Worm (Caenorhabditis elegans): ENCODE results near the gene nhr-35.

DNA sequence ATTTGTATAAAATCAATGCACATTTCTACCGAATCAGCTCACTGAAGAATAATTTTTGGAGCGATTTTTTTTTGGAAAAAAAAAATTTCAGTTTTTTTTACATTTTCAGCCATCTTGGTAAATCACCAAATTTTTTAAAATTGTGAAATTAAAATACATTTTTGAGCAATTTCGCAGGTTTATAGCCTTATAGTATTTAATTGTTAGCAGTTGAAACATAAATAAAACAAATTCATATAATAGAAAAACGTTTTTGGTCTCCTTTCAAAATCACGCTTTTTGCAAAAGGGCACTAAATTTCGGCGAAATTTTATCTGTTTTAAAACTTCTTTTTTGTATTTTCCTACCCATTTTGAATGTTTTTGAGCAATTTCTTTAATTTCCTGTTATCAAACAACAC is 46.1 kb downstream of the nhr-35 start:
- no peak for TF ChIP-seq pqm-1 (tag; optimal IDR thresholded peaks at IDR 0.05)
- TF ChIP-seq nhr-11 (tag; optimal IDR thresholded peaks at IDR 0.05), result no peak
- TF ChIP-seq dmd-4 (tag; optimal IDR thresholded peaks at IDR 0.05; ENCODE audit: borderline replicate concordance), result no peak
- no peak for TF ChIP-seq lim-6 (tag; optimal IDR thresholded peaks at IDR 0.05)
- TF ChIP-seq unc-3 (GFP tag; conservative IDR thresholded peaks at IDR 0.05), result no peak
- no peak for TF ChIP-seq unc-3 (tag; optimal IDR thresholded peaks at IDR 0.05)
- no peak for TF ChIP-seq hlh-8 (tag; optimal IDR thresholded peaks at IDR 0.05)
- no peak for TF ChIP-seq gmeb-2 (tag; optimal IDR thresholded peaks at IDR 0.05)
- TF ChIP-seq pat-9 (tag; optimal IDR thresholded peaks at IDR 0.05), result no peak
- no peak for TF ChIP-seq pha-2 (tag; optimal IDR thresholded peaks at IDR 0.05)

Measured in whole organism, late embryonic.